Worm (Caenorhabditis elegans) whole organism, L1 larva: ENCODE data around the gene C05C9.1.

ENCODE experiments used
- ces-1 ChIP-seq: fragments of 150-350 bp; optimal IDR thresholded peaks from 2 replicates; lab custom pipeline; 2014; ENCODE audit warnings: missing biosample characterization, missing genetic modification reagents, missing genetic modification characterization
- dpl-1 ChIP-seq, 3 experiments: fragments of 150-350 bp in 2 of 3; sonication (generic microtip) in 1 of 3; optimal IDR thresholded peaks; 2 replicates each; lab custom pipeline; 2014 to 2017; ENCODE audit warnings: missing biosample characterization in 3 of 3, missing genetic modification characterization in 3 of 3, missing genetic modification reagents in 3 of 3
- fkh-8 ChIP-seq: sonication (generic microtip); optimal IDR thresholded peaks from 2 replicates; lab custom pipeline; 2016; ENCODE audit warnings: mild to moderate bottlenecking, missing genetic modification characterization, missing compliant biosample characterization
- lin-15B ChIP-seq: fragments of 150-350 bp; sonication (generic microtip); optimal IDR thresholded peaks from 3 replicates; lab custom pipeline; 2014; ENCODE audit warnings: missing biosample characterization, missing genetic modification characterization
- lir-3 ChIP-seq: sonication (generic microtip); optimal IDR thresholded peaks from 2 replicates; lab custom pipeline; 2016; ENCODE audit warnings: mild to moderate bottlenecking, missing genetic modification characterization, moderate library complexity, missing compliant biosample characterization; ENCODE audit not compliant: poor library complexity

ce11 chrX:11199155-11199554 lies 38.5 kb downstream of the C05C9.1 start, which contains the start of gene col-178:
- TF ChIP-seq lin-15B (tag; lab: Kevin White, UChicago) (no peak), ces-1 (GFP tag; lab: Kevin White, UChicago) (no peak), dpl-1 (GFP tag; optimal IDR thresholded peaks at IDR 0.05; lab: Kevin White, UChicago) (no peak), fkh-8 (tag; lab: Kevin White, UChicago) (no peak), lir-3 (no peak)
